Worm (Caenorhabditis elegans) whole organism, L4 larva: Measurements from ENCODE around the gene twk-10.

Experiments used
- daf-12 ChIP-seq: fragments of 150-350 bp; optimal IDR thresholded peaks from 2 replicates; lab custom pipeline; 2014; ENCODE audit warnings: missing biosample characterization, missing genetic modification reagents, missing genetic modification characterization
- skn-1 ChIP-seq: fragments of 150-350 bp; optimal IDR thresholded peaks from 2 replicates; lab custom pipeline; 2014; ENCODE audit warnings: missing biosample characterization, missing genetic modification characterization

DNA sequence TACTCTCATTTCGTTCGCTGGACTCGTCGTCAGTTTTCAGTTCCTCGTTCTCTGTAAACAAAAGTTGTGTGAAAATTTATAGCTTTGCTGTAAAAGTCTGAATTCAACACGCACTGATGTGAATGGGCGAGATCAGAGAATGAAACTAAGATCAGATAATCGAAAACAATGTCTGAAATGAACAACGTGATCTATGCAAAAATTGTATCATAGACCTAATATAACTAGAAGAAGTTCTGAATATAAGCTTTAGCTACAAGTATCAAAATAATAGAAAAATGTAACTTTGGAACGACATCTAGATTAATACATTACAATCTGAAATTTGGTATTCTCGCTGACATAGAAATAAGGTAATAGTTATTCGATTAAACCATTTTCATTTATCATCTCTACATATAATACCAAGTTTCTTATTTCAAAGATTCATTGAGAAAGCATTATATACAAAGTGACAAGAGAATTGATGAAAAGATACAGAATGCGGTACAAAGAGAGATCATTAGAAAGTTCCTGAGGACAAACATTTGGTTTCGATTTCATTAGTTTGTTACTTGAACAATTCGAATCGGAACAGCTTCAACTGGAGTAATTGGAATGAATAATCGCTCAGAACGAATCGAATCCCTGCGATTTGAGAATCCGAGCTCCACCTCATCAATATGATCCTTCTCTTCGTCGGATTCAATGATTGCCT lies 47.9 kb upstream of the twk-10 start, which contains the start of gene moc-2:
- TF ChIP-seq skn-1 (no peak), daf-12 (tag; lab: Kevin White, UChicago) (no peak)
